Worm (Caenorhabditis elegans) whole organism, early embryonic: Measurements from ENCODE around the gene pap-3.

Experiments used
- aly-1 ChIP-seq: sonication (generic microtip); optimal IDR thresholded peaks from 2 replicates; lab custom pipeline; 2016; ENCODE audit warnings: missing genetic modification characterization, missing compliant biosample characterization
- scrt-1 ChIP-seq: fragments of 200-800 bp; sonication (Bioruptor generic); IDR thresholded peaks from 2 replicates; pipeline ENCODE4 v1.3.6; 2022; ENCODE audit warnings: missing genetic modification characterization, missing compliant biosample characterization

DNA sequence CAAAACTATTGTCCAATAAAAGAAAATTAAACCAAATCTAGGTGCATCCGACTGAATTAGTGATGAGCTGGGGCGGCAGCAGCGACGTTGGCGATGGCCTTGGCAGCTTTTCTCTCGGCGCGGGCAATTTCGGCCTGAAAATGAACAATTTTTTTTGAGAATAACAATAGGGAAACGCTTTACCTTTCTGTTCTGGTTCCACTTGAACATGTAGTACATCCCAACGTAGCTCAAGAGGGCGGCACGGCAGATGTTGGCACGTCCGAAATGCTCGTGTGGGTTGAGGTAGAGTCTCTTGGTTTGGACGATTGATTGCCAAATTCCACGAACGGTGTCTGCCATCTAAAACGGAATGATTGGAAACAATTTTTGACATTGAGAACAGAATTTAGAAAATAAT, 42.2 kb downstream of the pap-3 start, which contains the start of gene F44E5.1:
- TF ChIP-seq aly-1 (no peak), scrt-1 (GFP tag; lab: Robert Waterston, UW) (no peak)
